Fruit fly (Drosophila melanogaster) whole organism, wandering third instar larva: Measurements from ENCODE around the gene tal-2A.

Experiments used
- Abd-B ChIP-seq: fragments of >200 bp; optimal IDR thresholded peaks from 2 replicates; lab custom pipeline; 2017; ENCODE audit warnings: missing biosample characterization, missing genetic modification characterization
- CG32264 ChIP-seq: fragments of 200-800 bp; sonication (Bioruptor generic); optimal IDR thresholded peaks from 2 replicates; lab custom pipeline; 2016; ENCODE audit warnings: missing biosample characterization, missing genetic modification characterization
- CG9705 ChIP-seq: fragments of 200-800 bp; sonication (Bioruptor generic); optimal IDR thresholded peaks from 2 replicates; lab custom pipeline; 2018; ENCODE audit warnings: missing biosample characterization, mild to moderate bottlenecking, missing genetic modification characterization
- CrebA ChIP-seq: fragments of 200-800 bp; sonication (Bioruptor generic); optimal IDR thresholded peaks from 2 replicates; lab custom pipeline; 2016; ENCODE audit warnings: missing biosample characterization, mild to moderate bottlenecking, missing genetic modification characterization, borderline replicate concordance
- Dfd ChIP-seq: fragments of >200 bp; optimal IDR thresholded peaks from 2 replicates; lab custom pipeline; 2017; ENCODE audit warnings: missing biosample characterization, missing genetic modification characterization
- Dif ChIP-seq: fragments of 200-275, 200-300 bp; sonication (Bioruptor generic); optimal IDR thresholded peaks from 2 replicates; lab custom pipeline; 2018; ENCODE audit warnings: missing biosample characterization, missing genetic modification characterization; ENCODE audit not compliant: partially characterized antibody
- GATAd ChIP-seq: sonication (Bioruptor generic); optimal IDR thresholded peaks from 2 replicates; lab custom pipeline; 2016; ENCODE audit warnings: missing biosample characterization, missing genetic modification characterization
- HLH106 ChIP-seq: fragments of 200-800 bp; optimal IDR thresholded peaks from 3 replicates; lab custom pipeline; 2019; ENCODE audit warnings: missing biosample characterization, mild to moderate bottlenecking, missing genetic modification characterization, moderate library complexity
- Hnf4 ChIP-seq: fragments of 200-800 bp; sonication (Bioruptor generic); optimal IDR thresholded peaks from 2 replicates; lab custom pipeline; 2016; ENCODE audit warnings: missing biosample characterization, mild to moderate bottlenecking, missing genetic modification characterization
- Hr78 ChIP-seq: fragments of >200 bp; optimal IDR thresholded peaks from 2 replicates; lab custom pipeline; 2017; ENCODE audit warnings: missing biosample characterization, missing genetic modification characterization
- Hr83 ChIP-seq: fragments of 200-300 bp; sonication (Bioruptor generic); optimal IDR thresholded peaks from 2 replicates; lab custom pipeline; 2016; ENCODE audit warnings: missing biosample characterization, mild to moderate bottlenecking, missing genetic modification characterization, moderate library complexity; ENCODE audit not compliant: poor library complexity, severe bottlenecking
- Jra ChIP-seq: sonication (Bioruptor generic); optimal IDR thresholded peaks from 2 replicates; lab custom pipeline; 2016; ENCODE audit warnings: missing biosample characterization, missing genetic modification characterization
- Mio ChIP-seq: sonication (Bioruptor generic); optimal IDR thresholded peaks from 2 replicates; lab custom pipeline; 2016; ENCODE audit warnings: missing biosample characterization, missing genetic modification characterization
- Myc ChIP-seq: fragments of >200 bp; optimal IDR thresholded peaks from 2 replicates; lab custom pipeline; 2017
- N ChIP-seq: fragments of >200 bp; optimal IDR thresholded peaks from 2 replicates; lab custom pipeline; 2018; ENCODE audit warnings: missing biosample characterization, missing external identifiers, missing genetic modification characterization
- OdsH ChIP-seq: fragments of 200-800 bp; sonication (Bioruptor generic); optimal IDR thresholded peaks from 2 replicates; lab custom pipeline; 2016; ENCODE audit warnings: missing biosample characterization, mild to moderate bottlenecking, missing genetic modification characterization
- Rel ChIP-seq, 2 experiments: fragments of 200-800 bp; sonication (Bioruptor generic) in 1 of 2; optimal IDR thresholded peaks; 2 replicates in 1 of 2; 3 replicates in 1 of 2; lab custom pipeline; 2016 to 2019; ENCODE audit warnings: mild to moderate bottlenecking in 2 of 2, missing biosample characterization in 2 of 2, missing genetic modification characterization in 2 of 2, moderate library complexity in 1 of 2
- Sp1 ChIP-seq: fragments of 200-800 bp; sonication (Bioruptor generic); optimal IDR thresholded peaks from 3 replicates; lab custom pipeline; 2019; ENCODE audit warnings: missing biosample characterization, mild to moderate bottlenecking, missing genetic modification characterization, moderate library complexity
- Vsx2 ChIP-seq: fragments of 200-300, 225-300 bp; sonication (Bioruptor generic); optimal IDR thresholded peaks from 2 replicates; lab custom pipeline; 2018; ENCODE audit warnings: missing biosample characterization, missing genetic modification characterization; ENCODE audit not compliant: partially characterized antibody
- br ChIP-seq: fragments of 200-800 bp; sonication (Bioruptor generic); optimal IDR thresholded peaks from 2 replicates; lab custom pipeline; 2016; ENCODE audit warnings: missing biosample characterization, missing genetic modification characterization
- brk ChIP-seq: fragments of 200-800 bp; sonication (Bioruptor generic); optimal IDR thresholded peaks from 2 replicates; lab custom pipeline; 2016; ENCODE audit warnings: missing biosample characterization, mild to moderate bottlenecking, missing genetic modification characterization
- dmrt93B ChIP-seq: fragments of 200-800 bp; sonication (Bioruptor generic); optimal IDR thresholded peaks from 2 replicates; lab custom pipeline; 2018; ENCODE audit warnings: missing biosample characterization, mild to moderate bottlenecking, missing genetic modification characterization
- dsf ChIP-seq: sonication (Bioruptor generic); optimal IDR thresholded peaks from 2 replicates; lab custom pipeline; 2016; ENCODE audit warnings: missing biosample characterization, missing genetic modification characterization, borderline replicate concordance
- ey ChIP-seq: fragments of 200-800 bp; sonication (Bioruptor generic); optimal IDR thresholded peaks from 2 replicates; lab custom pipeline; 2016; ENCODE audit warnings: missing biosample characterization, missing genetic modification characterization
- foxo ChIP-seq, 2 experiments: fragments of 200-800 bp; sonication (Bioruptor generic); optimal IDR thresholded peaks; 2 replicates in 1 of 2; 3 replicates in 1 of 2; lab custom pipeline; 2016 to 2017; ENCODE audit warnings: missing biosample characterization in 2 of 2, missing genetic modification characterization in 2 of 2
- fru ChIP-seq: fragments of 200-800 bp; sonication (Bioruptor generic); optimal IDR thresholded peaks from 3 replicates; lab custom pipeline; 2016; ENCODE audit warnings: missing biosample characterization, mild to moderate bottlenecking, missing genetic modification characterization
- h ChIP-seq: fragments of 200-800 bp; sonication (Bioruptor generic); optimal IDR thresholded peaks from 3 replicates; lab custom pipeline; 2016; ENCODE audit warnings: missing biosample characterization, mild to moderate bottlenecking, missing genetic modification characterization
- jim ChIP-seq: fragments of 175-275, 200-325 bp; sonication (Bioruptor generic); optimal IDR thresholded peaks from 2 replicates; lab custom pipeline; 2016; ENCODE audit warnings: missing biosample characterization, mild to moderate bottlenecking, missing genetic modification characterization
- lola ChIP-seq: fragments of >200 bp; optimal IDR thresholded peaks from 2 replicates; lab custom pipeline; 2017; ENCODE audit warnings: missing biosample characterization, missing genetic modification characterization
- pan ChIP-seq: fragments of >200 bp; optimal IDR thresholded peaks from 2 replicates; lab custom pipeline; 2017
- psq ChIP-seq: fragments of 200-800 bp; sonication (Bioruptor generic); optimal IDR thresholded peaks from 3 replicates; lab custom pipeline; 2017; ENCODE audit warnings: missing biosample characterization, mild to moderate bottlenecking, missing genetic modification characterization, moderate library complexity
- rgr ChIP-seq: fragments of 200-800 bp; sonication (Bioruptor generic); optimal IDR thresholded peaks from 3 replicates; lab custom pipeline; 2016; ENCODE audit warnings: missing biosample characterization, mild to moderate bottlenecking, missing genetic modification characterization
- sage ChIP-seq: fragments of 200-800 bp; sonication (Bioruptor generic); optimal IDR thresholded peaks from 2 replicates; lab custom pipeline; 2016; ENCODE audit warnings: missing biosample characterization, mild to moderate bottlenecking, missing genetic modification characterization
- sv ChIP-seq: fragments of 200-800 bp; sonication (Bioruptor generic); optimal IDR thresholded peaks from 3 replicates; lab custom pipeline; 2016; ENCODE audit warnings: missing biosample characterization, missing genetic modification characterization
- tai ChIP-seq: sonication (Bioruptor generic); optimal IDR thresholded peaks from 2 replicates; lab custom pipeline; 2016; ENCODE audit warnings: missing biosample characterization, missing genetic modification characterization
- usp ChIP-seq: fragments of >200 bp; optimal IDR thresholded peaks from 2 replicates; lab custom pipeline; 2017; ENCODE audit warnings: missing biosample characterization, missing genetic modification characterization
- woc ChIP-seq: sonication (Bioruptor generic); optimal IDR thresholded peaks from 2 replicates; lab custom pipeline; 2016; ENCODE audit warnings: missing biosample characterization, mild to moderate bottlenecking, missing genetic modification characterization

The tal-2A gene

DNA sequence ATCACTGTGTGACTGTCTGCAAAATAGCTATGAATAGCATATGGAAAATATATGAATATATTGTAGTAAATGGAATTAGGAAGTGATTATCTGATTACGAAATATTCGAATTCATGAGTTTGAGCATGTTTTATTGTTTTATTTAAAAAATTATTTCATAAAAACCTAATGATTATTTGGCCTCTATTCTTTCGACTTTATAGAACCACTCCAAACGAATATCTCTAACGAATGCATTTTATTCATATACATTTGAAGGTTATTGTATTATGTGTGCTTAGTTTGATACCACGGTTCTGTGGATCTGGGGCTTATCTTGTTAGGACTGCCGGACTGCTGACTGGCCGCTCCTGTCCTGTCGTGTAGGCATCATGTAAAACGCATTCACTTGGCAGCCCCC is 33.0 kb downstream of the tal-2A start:
- TF ChIP-seq Dfd (GFP tag; lab: Kevin White, UChicago) (no peak), psq (peak; percentile 23), CG9705 (GFP tag; lab: Kevin White, UChicago) (no peak), Vsx2 (GFP tag; lab: Kevin White, UChicago) (no peak), Dif (GFP tag; lab: Kevin White, UChicago) (no peak), Hr78 (GFP tag; lab: Kevin White, UChicago) (no peak), Hr83 (GFP tag; lab: Kevin White, UChicago) (no peak), sage (GFP tag; lab: Kevin White, UChicago) (no peak), woc (peak; percentile 49), lola (GFP tag; lab: Kevin White, UChicago) (no peak), jim (GFP tag; lab: Kevin White, UChicago) (no peak), Jra (no peak), CrebA (GFP tag; lab: Kevin White, UChicago) (no peak), HLH106 (tag; lab: Kevin White, UChicago) (peak; percentile 27), Abd-B (GFP tag; lab: Kevin White, UChicago) (no peak), br (GFP tag; lab: Kevin White, UChicago) (peak; percentile 26), GATAd (GFP tag; lab: Kevin White, UChicago) (no peak), Hnf4 (GFP tag; lab: Kevin White, UChicago) (peak; percentile 11), rgr (GFP tag; lab: Kevin White, UChicago) (peak; percentile 27), fru (GFP tag; lab: Kevin White, UChicago) (peak; percentile 35), CG32264 (GFP tag; lab: Kevin White, UChicago) (no peak), pan (lab: Kevin White, UChicago) (no peak), usp (no peak), sv (no peak), h (peak; percentile 57), N (no peak), brk (GFP tag; lab: Kevin White, UChicago) (no peak), dmrt93B (GFP tag; lab: Kevin White, UChicago) (no peak), Rel (GFP tag; optimal IDR thresholded peaks at IDR 0.05; lab: Kevin White, UChicago) (no peak), Rel (tag; optimal IDR thresholded peaks at IDR 0.05; lab: Kevin White, UChicago) (no peak), Sp1 (peak; percentile 40), dsf (GFP tag; lab: Kevin White, UChicago) (no peak), OdsH (GFP tag; lab: Kevin White, UChicago) (peak; percentile 49), tai (GFP tag; lab: Kevin White, UChicago) (no peak), Myc (lab: Kevin White, UChicago) (no peak), foxo (GFP tag; optimal IDR thresholded peaks at IDR 0.05; lab: Kevin White, UChicago) (peak in 1 of 2 experiments; percentile 39), ey (peak; percentile 43)

DNA sequence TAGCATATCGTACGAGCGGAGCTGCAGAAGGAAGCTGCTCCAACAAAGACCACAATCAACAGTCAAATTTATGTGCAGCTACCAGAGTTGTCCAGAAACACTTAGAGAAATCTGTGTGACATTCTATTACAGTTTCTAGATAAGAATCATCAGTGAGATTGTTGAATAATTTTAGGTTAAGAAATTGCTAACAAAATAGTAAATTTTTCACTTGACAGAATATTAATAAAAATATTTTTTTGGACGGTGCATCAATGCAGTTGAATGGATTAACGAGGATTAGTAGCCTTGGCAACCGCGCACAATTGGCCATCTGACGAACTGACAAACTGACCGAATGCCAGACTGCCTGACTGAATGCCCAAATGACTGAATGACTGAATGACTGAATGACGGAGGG is 34.4 kb downstream of the tal-2A start:
- no peak for TF ChIP-seq N
- peak in 1 of 2 experiments; percentile 3 for TF ChIP-seq foxo (GFP tag; optimal IDR thresholded peaks at IDR 0.05; lab: Kevin White, UChicago)
- no peak for TF ChIP-seq tai (GFP tag; lab: Kevin White, UChicago)

dm6 chr3R:13848272-13848671 is 35.4 kb downstream of the tal-2A start:
- TF ChIP-seq Mio (GFP tag; lab: Kevin White, UChicago) = no peak
- no peak for TF ChIP-seq Hnf4 (GFP tag; lab: Kevin White, UChicago)
- TF ChIP-seq ey = no peak
- no peak for TF ChIP-seq rgr (GFP tag; lab: Kevin White, UChicago)
- no peak for TF ChIP-seq jim (GFP tag; lab: Kevin White, UChicago)
- no peak for TF ChIP-seq woc
- no peak for TF ChIP-seq dmrt93B (GFP tag; lab: Kevin White, UChicago)
- no peak for TF ChIP-seq lola (GFP tag; lab: Kevin White, UChicago)
- no peak for TF ChIP-seq Myc (lab: Kevin White, UChicago)
- TF ChIP-seq, all 38 proteins: peak for 0
